Fruit fly (Drosophila melanogaster) whole organism, embryonic: Measurements from ENCODE around the gene RpS5b.

Experiments
- Abd-B ChIP-seq: fragments of 200-800 bp; sonication (Bioruptor generic); optimal IDR thresholded peaks from 2 replicates; lab custom pipeline; 2018; ENCODE audit warnings: missing biosample characterization, mild to moderate bottlenecking, missing genetic modification characterization, moderate library complexity
- BEAF-32 ChIP-seq: fragments of 200-800 bp; sonication (Bioruptor generic); optimal IDR thresholded peaks from 3 replicates; lab custom pipeline; 2017; ENCODE audit warnings: missing biosample characterization, missing genetic modification characterization, mild to moderate bottlenecking, moderate library complexity, missing genetic modification reagents
- Bgb ChIP-seq: fragments of 200-800 bp; sonication (Bioruptor generic); IDR thresholded peaks from 2 replicates; pipeline ENCODE4 v1.3.6; 2022; ENCODE audit warnings: missing biosample characterization, missing genetic modification characterization; ENCODE audit not compliant: partially characterized antibody
- CG12104 ChIP-seq: fragments of 200-800 bp; sonication (Bioruptor generic); optimal IDR thresholded peaks from 3 replicates; lab custom pipeline; 2016; ENCODE audit warnings: missing biosample characterization, missing genetic modification characterization
- CG13894 ChIP-seq: fragments of 200-800 bp; sonication (Bioruptor generic); optimal IDR thresholded peaks from 3 replicates; lab custom pipeline; 2018; ENCODE audit warnings: missing biosample characterization, mild to moderate bottlenecking, missing genetic modification characterization, moderate library complexity
- CG15479 ChIP-seq: fragments of 200-800 bp; sonication (Bioruptor generic); optimal IDR thresholded peaks from 3 replicates; lab custom pipeline; 2019; ENCODE audit warnings: missing biosample characterization, mild to moderate bottlenecking, missing genetic modification characterization, moderate library complexity
- CG18599 ChIP-seq: fragments of 200-800 bp; sonication (Bioruptor generic); optimal IDR thresholded peaks from 3 replicates; lab custom pipeline; 2017; ENCODE audit warnings: missing biosample characterization, missing genetic modification characterization, mild to moderate bottlenecking, moderate library complexity, missing genetic modification reagents
- CG18619 ChIP-seq: fragments of 200-800 bp; sonication (Bioruptor generic); optimal IDR thresholded peaks from 3 replicates; lab custom pipeline; 2017; ENCODE audit warnings: missing biosample characterization, mild to moderate bottlenecking, missing genetic modification characterization
- CG31365 ChIP-seq: fragments of 200-800 bp; sonication (Bioruptor generic); optimal IDR thresholded peaks from 2 replicates; lab custom pipeline; 2018; ENCODE audit warnings: missing biosample characterization, mild to moderate bottlenecking, missing genetic modification characterization
- CG31441 ChIP-seq: fragments of 200-800 bp; sonication (Bioruptor generic); IDR thresholded peaks from 2 replicates; pipeline ENCODE4 v1.3.6; 2022; ENCODE audit warnings: missing biosample characterization, missing genetic modification characterization
- CG4360 ChIP-seq: fragments of 200-800 bp; sonication (Bioruptor generic); IDR thresholded peaks from 2 replicates; pipeline ENCODE4 v1.3.6; 2022; ENCODE audit warnings: missing biosample characterization, missing genetic modification characterization
- CG6791 ChIP-seq: fragments of 200-800 bp; sonication (Bioruptor generic); IDR thresholded peaks from 3 replicates; pipeline ENCODE4 v1.3.6; 2022; ENCODE audit warnings: missing biosample characterization, missing genetic modification characterization; ENCODE audit not compliant: partially characterized antibody
- CG7372 ChIP-seq: fragments of 200-800 bp; sonication (Bioruptor generic); IDR thresholded peaks from 2 replicates; pipeline ENCODE4 v1.3.6; 2022; ENCODE audit warnings: missing biosample characterization, missing genetic modification characterization
- CG7745 ChIP-seq: fragments of 200-800 bp; sonication (Bioruptor generic); optimal IDR thresholded peaks from 2 replicates; lab custom pipeline; 2018; ENCODE audit warnings: missing biosample characterization, mild to moderate bottlenecking, missing genetic modification characterization, moderate library complexity
- CG7987 ChIP-seq: fragments of 200-800 bp; sonication (Bioruptor generic); optimal IDR thresholded peaks from 2 replicates; lab custom pipeline; 2018; ENCODE audit warnings: missing biosample characterization, mild to moderate bottlenecking, missing genetic modification characterization, moderate library complexity
- CG8478 ChIP-seq: fragments of >200 bp; optimal IDR thresholded peaks from 2 replicates; lab custom pipeline; 2018
- CHES-1-like ChIP-seq: fragments of 200-800 bp; sonication (Bioruptor generic); optimal IDR thresholded peaks from 2 replicates; lab custom pipeline; 2016; ENCODE audit warnings: missing biosample characterization, missing genetic modification characterization
- CkIIα-i1 ChIP-seq: fragments of 200-800 bp; sonication (Bioruptor generic); IDR thresholded peaks from 2 replicates; pipeline ENCODE4 v1.3.6; 2022; ENCODE audit warnings: missing biosample characterization, missing genetic modification characterization
- Dll ChIP-seq: fragments of 200-800 bp; sonication (Bioruptor generic); IDR thresholded peaks from 4 replicates; pipeline ENCODE4 v1.3.6; 2022; ENCODE audit warnings: missing biosample characterization, missing genetic modification characterization; ENCODE audit not compliant: partially characterized antibody
- E2f1 ChIP-seq: fragments of 200-800 bp; sonication (Bioruptor generic); IDR thresholded peaks from 2 replicates; pipeline ENCODE4 v1.3.6; 2022; ENCODE audit warnings: missing biosample characterization, missing genetic modification characterization
- Ets65A ChIP-seq: fragments of 200-800 bp; sonication (Bioruptor generic); peaks from one replicate; lab custom pipeline; 2016; ENCODE audit warnings: missing biosample characterization, missing genetic modification characterization
- HLH3B ChIP-seq: fragments of 200-800 bp; sonication (Bioruptor generic); IDR thresholded peaks from 2 replicates; pipeline ENCODE4 v1.3.6; 2022; ENCODE audit warnings: missing biosample characterization, missing genetic modification characterization
- HLHmδ ChIP-seq: fragments of 200-800 bp; sonication (Bioruptor generic); optimal IDR thresholded peaks from 2 replicates; lab custom pipeline; 2018; ENCODE audit warnings: missing biosample characterization, mild to moderate bottlenecking, missing genetic modification characterization, moderate library complexity
- Hr78 ChIP-seq, 2 experiments: fragments of 200-800 bp in 1 of 2; fragments of >200 bp in 1 of 2; sonication (Bioruptor generic) in 1 of 2; optimal IDR thresholded peaks; 2 replicates each; lab custom pipeline; 2017 to 2019; ENCODE audit warnings: missing biosample characterization in 2 of 2, missing genetic modification characterization in 2 of 2, mild to moderate bottlenecking in 1 of 2, moderate library complexity in 1 of 2
- Hsf ChIP-seq: fragments of 200-800 bp; sonication (Bioruptor generic); optimal IDR thresholded peaks from 3 replicates; lab custom pipeline; 2016; ENCODE audit warnings: missing biosample characterization, missing genetic modification characterization
- MESR4 ChIP-seq: fragments of 200-800 bp; sonication (Bioruptor generic); optimal IDR thresholded peaks from 2 replicates; lab custom pipeline; 2018; ENCODE audit warnings: missing biosample characterization, mild to moderate bottlenecking, missing genetic modification characterization, moderate library complexity
- Med ChIP-seq: fragments of 200-800 bp; sonication (Bioruptor generic); peaks from one replicate; lab custom pipeline; 2016; ENCODE audit warnings: missing biosample characterization, missing genetic modification characterization, mild to moderate bottlenecking, inconsistent platforms, moderate library complexity
- Myb ChIP-seq: fragments of 200-800 bp; sonication (Bioruptor generic); optimal IDR thresholded peaks from 2 replicates; lab custom pipeline; 2016; ENCODE audit warnings: missing biosample characterization, missing genetic modification characterization
- Opbp ChIP-seq: fragments of 200-800 bp; sonication (Bioruptor generic); IDR thresholded peaks from 3 replicates; pipeline ENCODE4 v1.3.6; 2022; ENCODE audit warnings: missing biosample characterization, missing genetic modification characterization; ENCODE audit not compliant: partially characterized antibody
- PHDP ChIP-seq: fragments of 200-800 bp; sonication (Bioruptor generic); optimal IDR thresholded peaks from 3 replicates; lab custom pipeline; 2018; ENCODE audit warnings: missing biosample characterization, mild to moderate bottlenecking, missing genetic modification characterization, moderate library complexity
- Rfx ChIP-seq: fragments of 200-800 bp; sonication (Bioruptor generic); IDR thresholded peaks from 2 replicates; pipeline ENCODE4 v1.3.6; 2022; ENCODE audit warnings: missing biosample characterization, missing genetic modification characterization
- Rx ChIP-seq: fragments of 200-800 bp; sonication (Bioruptor generic); IDR thresholded peaks from 2 replicates; pipeline ENCODE4 v1.3.6; 2022; ENCODE audit warnings: missing biosample characterization, missing genetic modification characterization
- Ssrp ChIP-seq: fragments of 200-800 bp; sonication (Bioruptor generic); optimal IDR thresholded peaks from 2 replicates; lab custom pipeline; 2018; ENCODE audit warnings: missing biosample characterization, mild to moderate bottlenecking, missing genetic modification characterization, moderate library complexity
- TFAM ChIP-seq: fragments of 200-800 bp; sonication (Bioruptor generic); optimal IDR thresholded peaks from 2 replicates; lab custom pipeline; 2017; ENCODE audit warnings: missing biosample characterization, missing genetic modification characterization, inconsistent platforms
- Xbp1 ChIP-seq: fragments of 200-800 bp; sonication (Bioruptor generic); optimal IDR thresholded peaks from 3 replicates; lab custom pipeline; 2016; ENCODE audit warnings: missing biosample characterization, mild to moderate bottlenecking, missing genetic modification characterization
- amos ChIP-seq: fragments of 200-800 bp; sonication (Bioruptor generic); IDR thresholded peaks from 2 replicates; pipeline ENCODE4 v1.3.6; 2022; ENCODE audit warnings: missing biosample characterization, missing genetic modification characterization; ENCODE audit not compliant: partially characterized antibody
- br ChIP-seq: fragments of >200 bp; optimal IDR thresholded peaks from 2 replicates; lab custom pipeline; 2017
- chn ChIP-seq: fragments of 200-800 bp; sonication (Bioruptor generic); optimal IDR thresholded peaks from 2 replicates; lab custom pipeline; 2016; ENCODE audit warnings: missing biosample characterization, missing genetic modification characterization
- dmrt99B ChIP-seq: fragments of 200-800 bp; sonication (Bioruptor generic); optimal IDR thresholded peaks from 2 replicates; lab custom pipeline; 2018; ENCODE audit warnings: missing biosample characterization, mild to moderate bottlenecking, missing genetic modification characterization, moderate library complexity
- exex ChIP-seq: fragments of 200-800 bp; sonication (Bioruptor generic); optimal IDR thresholded peaks from 4 replicates; lab custom pipeline; 2018; ENCODE audit warnings: missing biosample characterization, mild to moderate bottlenecking, missing genetic modification characterization, moderate library complexity
- gfzf ChIP-seq: fragments of 200-800 bp; sonication (Bioruptor generic); optimal IDR thresholded peaks from 2 replicates; lab custom pipeline; 2016; ENCODE audit warnings: missing biosample characterization, mild to moderate bottlenecking, missing genetic modification characterization, moderate library complexity
- grau ChIP-seq: fragments of 200-800 bp; optimal IDR thresholded peaks from 3 replicates; lab custom pipeline; 2019; ENCODE audit warnings: missing biosample characterization, mild to moderate bottlenecking, missing genetic modification characterization, moderate library complexity
- kay ChIP-seq: fragments of 200-800 bp; sonication (Bioruptor generic); optimal IDR thresholded peaks from 2 replicates; lab custom pipeline; 2016; ENCODE audit warnings: missing biosample characterization, missing genetic modification characterization
- phol ChIP-seq: fragments of 200-800 bp; sonication (Bioruptor generic); optimal IDR thresholded peaks from 3 replicates; lab custom pipeline; 2018; ENCODE audit warnings: missing biosample characterization, mild to moderate bottlenecking, missing genetic modification characterization, moderate library complexity
- prd ChIP-seq, 3 experiments: fragments of >200 bp in 2 of 3; fragments of 200-800 bp in 1 of 3; sonication (Bioruptor generic) in 1 of 3; optimal IDR thresholded peaks in 2 of 3; IDR thresholded peaks in 1 of 3; 2 replicates in 2 of 3; 3 replicates in 1 of 3; pipeline versions ENCODE4 v1.3.6 to Lab custom; 2017 to 2022; ENCODE audit warnings: missing biosample characterization in 1 of 3, missing genetic modification characterization in 1 of 3
- shn ChIP-seq: fragments of 200-800 bp; sonication (Bioruptor generic); optimal IDR thresholded peaks from 3 replicates; lab custom pipeline; 2016; ENCODE audit warnings: missing biosample characterization, missing genetic modification characterization
- sug ChIP-seq: fragments of 200-800 bp; optimal IDR thresholded peaks from 2 replicates; lab custom pipeline; 2019; ENCODE audit warnings: missing biosample characterization, mild to moderate bottlenecking, missing genetic modification characterization, moderate library complexity
- tx ChIP-seq: fragments of 200-800 bp; sonication (Bioruptor generic); optimal IDR thresholded peaks from 2 replicates; lab custom pipeline; 2016; ENCODE audit warnings: missing biosample characterization, missing genetic modification characterization
- zen ChIP-seq: fragments of 200-800 bp; sonication (Bioruptor generic); optimal IDR thresholded peaks from 3 replicates; lab custom pipeline; 2018; ENCODE audit warnings: missing biosample characterization, mild to moderate bottlenecking, missing genetic modification characterization, moderate library complexity

Gene RpS5b

DNA sequence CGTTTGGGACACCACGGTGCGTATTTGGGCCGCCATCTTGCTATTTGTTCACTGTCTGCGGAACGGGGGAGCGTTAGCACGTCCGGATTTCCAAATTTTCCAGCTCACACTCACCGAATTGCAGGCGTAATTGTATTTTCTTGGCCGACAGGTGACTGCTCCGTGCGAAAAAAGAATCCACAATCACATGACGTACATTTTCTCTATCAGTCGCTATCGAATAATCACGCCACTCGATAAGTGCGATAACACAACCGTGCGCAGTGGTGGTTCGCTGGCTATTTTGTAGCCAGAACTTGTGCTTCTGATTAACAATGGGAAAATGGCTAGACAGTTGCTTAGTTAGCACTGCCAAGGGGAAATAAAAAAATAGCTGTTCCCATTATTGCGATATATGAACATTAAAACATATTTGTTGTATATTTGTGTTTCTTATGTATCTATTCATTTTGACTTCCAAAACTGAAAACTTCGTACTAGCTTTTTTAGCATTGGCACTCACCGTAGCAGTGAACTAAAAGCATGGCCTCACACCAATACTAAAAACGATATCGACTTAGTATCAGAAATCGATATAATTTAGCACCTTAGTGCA lies 2.6 kb upstream of the RpS5b start, which contains the start of gene VhaPPA1-1 (continued):
- TF ChIP-seq chn (GFP tag; lab: Kevin White, UChicago) (no peak), E2f1 (no peak), shn (GFP tag; lab: Kevin White, UChicago) (no peak), CG31365 (tag; lab: Kevin White, UChicago) (no peak), prd (optimal IDR thresholded peaks at IDR 0.05; lab: Kevin White, UChicago) (no peak), prd (GFP tag; IDR thresholded peaks at IDR 0.05; lab: Robert Waterston, UW) (no peak), Rfx (GFP tag; lab: Robert Waterston, UW) (0 out of 2 replicates have a peak, but pooled peaks have one; percentile 4), TFAM (GFP tag; lab: Kevin White, UChicago) (no peak), kay (GFP tag; lab: Kevin White, UChicago) (peak; percentile 15), Dll (GFP tag; lab: Robert Waterston, UW) (peak; percentile 60; the same call in 2 of the 4 replicates), tx (GFP tag; lab: Kevin White, UChicago) (no peak), exex (tag; lab: Kevin White, UChicago) (peak; percentile 17), CG15479 (no peak), MESR4 (GFP tag; lab: Kevin White, UChicago) (peak; percentile 96), Hr78 (GFP tag; optimal IDR thresholded peaks at IDR 0.05; lab: Kevin White, UChicago) (no peak), Abd-B (GFP tag; lab: Kevin White, UChicago) (peak; percentile 46), CG6791 (peak; percentile 48; the same call in 2 of the 3 replicates), CG7987 (GFP tag; lab: Kevin White, UChicago) (peak; percentile 15), dmrt99B (tag; lab: Kevin White, UChicago) (no peak), CG13894 (tag; lab: Kevin White, UChicago) (no peak), Ets65A (peak; percentile 63), br (no peak), Rx (no peak), phol (tag; lab: Kevin White, UChicago) (peak; percentile 68), Xbp1 (GFP tag; lab: Kevin White, UChicago) (peak; percentile 37), Hsf (GFP tag; lab: Kevin White, UChicago) (peak; percentile 18), BEAF-32 (GFP tag; lab: Kevin White, UChicago) (peak; percentile 72), grau (tag; lab: Kevin White, UChicago) (peak; percentile 16), amos (GFP tag; lab: Robert Waterston, UW) (peak; percentile 40; the same call in 1 of the 2 replicates), CG31441 (0 out of 2 replicates have a peak, but pooled peaks have one; percentile 45), PHDP (no peak), CkIIα-i1 (no peak), HLHmδ (GFP tag; lab: Kevin White, UChicago) (peak; percentile 4), Bgb (GFP tag; lab: Robert Waterston, UW) (no peak; the same call in 1 of the 2 replicates), Med (GFP tag; lab: Kevin White, UChicago) (peak; percentile 77), Myb (peak; percentile 95), CG8478 (lab: Kevin White, UChicago) (peak; percentile 57), zen (tag; lab: Kevin White, UChicago) (peak; percentile 52), CG18619 (GFP tag; lab: Kevin White, UChicago) (no peak), CG18599 (GFP tag; lab: Kevin White, UChicago) (no peak), CG7372 (GFP tag; lab: Robert Waterston, UW) (no peak), CG12104 (GFP tag; lab: Kevin White, UChicago) (no peak), sug (peak; percentile 69), Opbp (GFP tag; lab: Robert Waterston, UW) (peak; percentile 48; the same call in 1 of the 3 replicates), Ssrp (peak; percentile 10), CHES-1-like (GFP tag; lab: Kevin White, UChicago) (no peak), CG4360 (GFP tag; lab: Robert Waterston, UW) (no peak), CG7745 (no peak), gfzf (GFP tag; lab: Kevin White, UChicago) (peak; percentile 51), HLH3B (GFP tag; lab: Robert Waterston, UW) (no peak)
